Worm (Caenorhabditis elegans) whole organism, early embryonic: ENCODE measurements around the gene sdz-36.

Experiments used
- B0310.2 ChIP-seq: sonication (generic microtip); optimal IDR thresholded peaks from 2 replicates; lab custom pipeline; 2016; ENCODE audit warnings: mild to moderate bottlenecking, missing genetic modification characterization, missing compliant biosample characterization
- F13C5.2 ChIP-seq: sonication (generic microtip); optimal IDR thresholded peaks from 2 replicates; lab custom pipeline; 2017; ENCODE audit warnings: mild to moderate bottlenecking, missing genetic modification characterization, inconsistent platforms, missing compliant biosample characterization
- aly-1 ChIP-seq: sonication (generic microtip); optimal IDR thresholded peaks from 2 replicates; lab custom pipeline; 2016; ENCODE audit warnings: missing genetic modification characterization, missing compliant biosample characterization
- ama-1 ChIP-seq: fragments of 150-350 bp; optimal IDR thresholded peaks from 2 replicates; lab custom pipeline; 2014
- ceh-13 ChIP-seq: fragments of 200-800 bp; sonication (Bioruptor generic); optimal IDR thresholded peaks from 2 replicates; lab custom pipeline; 2018; ENCODE audit warnings: mild to moderate bottlenecking, missing genetic modification characterization, missing compliant biosample characterization
- ceh-36 ChIP-seq: sonication (generic microtip); optimal IDR thresholded peaks from 2 replicates; lab custom pipeline; 2016; ENCODE audit warnings: missing genetic modification characterization, inconsistent platforms, missing compliant biosample characterization
- ets-7 ChIP-seq: sonication (generic microtip); optimal IDR thresholded peaks from 2 replicates; lab custom pipeline; 2016; ENCODE audit warnings: missing genotype, missing genetic modification characterization, missing compliant biosample characterization
- flt-1 ChIP-seq: fragments of 200-800 bp; sonication (Bioruptor generic); IDR thresholded peaks from 2 replicates; pipeline ENCODE4 v1.3.6; 2022; ENCODE audit warnings: missing genetic modification characterization, missing compliant biosample characterization
- hmbx-1 ChIP-seq: sonication (generic microtip); optimal IDR thresholded peaks from 2 replicates; lab custom pipeline; 2016; ENCODE audit warnings: mild to moderate bottlenecking, missing genetic modification characterization, missing compliant biosample characterization
- hmg-4 ChIP-seq: fragments of 200-800 bp; sonication (Bioruptor generic); optimal IDR thresholded peaks from 2 replicates; lab custom pipeline; 2018; ENCODE audit warnings: mild to moderate bottlenecking, missing genetic modification characterization, missing compliant biosample characterization
- hnd-1 ChIP-seq: sonication (generic microtip); optimal IDR thresholded peaks from 2 replicates; lab custom pipeline; 2016; ENCODE audit warnings: missing genetic modification characterization, missing compliant biosample characterization
- pes-1 ChIP-seq: fragments of 200-800 bp; sonication (Bioruptor generic); IDR thresholded peaks from 2 replicates; pipeline ENCODE4 v1.3.6; 2022; ENCODE audit warnings: missing genetic modification reagents, missing genetic modification characterization, missing compliant biosample characterization
- scrt-1 ChIP-seq: fragments of 200-800 bp; sonication (Bioruptor generic); IDR thresholded peaks from 2 replicates; pipeline ENCODE4 v1.3.6; 2022; ENCODE audit warnings: missing genetic modification characterization, missing compliant biosample characterization
- sea-1 ChIP-seq: fragments of 200-800 bp; sonication (Bioruptor generic); conservative IDR thresholded peaks from 2 replicates; pipeline ENCODE4 v1.3.6; 2022; ENCODE audit warnings: missing genetic modification characterization, missing compliant biosample characterization
- tbx-11 ChIP-seq: fragments of 200-800 bp; sonication (Bioruptor generic); IDR thresholded peaks from 2 replicates; pipeline ENCODE4 v1.3.6; 2022; ENCODE audit warnings: missing genetic modification characterization, missing compliant biosample characterization
- tbx-37 ChIP-seq: fragments of 200-800 bp; sonication (Bioruptor generic); conservative IDR thresholded peaks from 2 replicates; pipeline ENCODE4 v1.3.6; 2022; ENCODE audit warnings: missing genetic modification reagents, missing genetic modification characterization, missing compliant biosample characterization
- tra-4 ChIP-seq: sonication (generic microtip); optimal IDR thresholded peaks from 2 replicates; lab custom pipeline; 2017; ENCODE audit warnings: missing genetic modification characterization, missing compliant biosample characterization

sdz-36 gene

DNA sequence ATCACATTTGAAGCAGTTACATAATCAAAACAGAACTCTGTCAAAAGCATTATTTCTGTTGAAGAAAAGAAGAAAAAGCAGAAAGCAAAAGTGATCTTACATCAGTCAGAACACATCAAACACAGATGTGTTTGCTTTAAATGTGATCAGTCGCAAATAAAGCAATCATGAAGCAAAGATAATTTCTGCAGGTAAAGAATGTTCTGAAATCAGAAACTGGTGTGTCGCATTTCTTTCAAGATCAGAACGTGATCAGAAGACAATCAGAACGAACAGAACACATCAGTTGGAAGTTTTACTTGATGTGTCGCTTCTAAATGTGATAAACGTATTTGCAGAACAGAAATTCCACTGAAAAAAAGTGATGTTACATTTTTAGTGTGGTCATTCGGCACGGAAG, 8.3 kb downstream of the sdz-36 start:
- TF ChIP-seq tra-4 (tag; lab: Kevin White, UChicago) (no peak), pes-1 (GFP tag; lab: Robert Waterston, UW) (no peak), scrt-1 (GFP tag; lab: Robert Waterston, UW) (no peak), B0310.2 (tag; lab: Kevin White, UChicago) (no peak), hmg-4 (no peak), hmbx-1 (tag; lab: Kevin White, UChicago) (no peak), ets-7 (tag; lab: Kevin White, UChicago) (no peak), flt-1 (GFP tag; lab: Robert Waterston, UW) (no peak), sea-1 (no peak)

DNA sequence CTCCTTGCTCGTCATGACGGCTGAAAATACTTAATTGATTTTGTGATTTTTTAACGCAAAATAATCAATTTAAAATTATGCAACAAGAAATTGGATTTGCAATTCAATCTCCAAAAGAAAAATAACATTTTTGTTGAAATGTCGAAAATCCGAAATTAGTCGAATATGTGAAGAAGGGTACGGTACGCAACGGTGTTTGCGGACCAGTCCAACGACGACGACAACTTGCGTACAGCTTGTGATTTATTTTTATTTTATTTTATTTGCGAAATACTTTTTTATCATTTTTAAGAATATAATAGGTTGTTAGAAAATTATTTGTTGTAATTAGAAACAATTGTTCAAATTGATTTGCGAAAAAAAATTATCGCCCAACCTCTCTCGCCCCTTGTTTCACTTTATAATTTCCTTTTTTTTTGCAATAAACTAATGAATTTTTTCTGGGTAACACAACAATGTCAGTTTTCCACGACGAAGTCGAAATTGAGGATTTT, 16.0 kb downstream of the sdz-36 start, which contains the start of the genes dcaf-1 and dph-3:
TSS of gene dcaf-1 (minus strand) at position 20 of the 494 bp plus-strand sequence.
TSS of gene dph-3 (plus strand) at position 444 of the 494 bp plus-strand sequence.
- TF ChIP-seq F13C5.2 (tag; lab: Kevin White, UChicago) = no peak
- no peak for TF ChIP-seq pes-1 (GFP tag; lab: Robert Waterston, UW)
- TF ChIP-seq tbx-37 (GFP tag; lab: Robert Waterston, UW) = no peak
- TF ChIP-seq tbx-11 = no peak
- TF ChIP-seq flt-1 (GFP tag; lab: Robert Waterston, UW) = no peak
- no peak for TF ChIP-seq ama-1 (lab: Kevin White, UChicago)
- TF ChIP-seq ceh-13 (GFP tag; lab: Kevin White, UChicago) = no peak
- TF ChIP-seq hmbx-1 (tag; lab: Kevin White, UChicago) = no peak

DNA sequence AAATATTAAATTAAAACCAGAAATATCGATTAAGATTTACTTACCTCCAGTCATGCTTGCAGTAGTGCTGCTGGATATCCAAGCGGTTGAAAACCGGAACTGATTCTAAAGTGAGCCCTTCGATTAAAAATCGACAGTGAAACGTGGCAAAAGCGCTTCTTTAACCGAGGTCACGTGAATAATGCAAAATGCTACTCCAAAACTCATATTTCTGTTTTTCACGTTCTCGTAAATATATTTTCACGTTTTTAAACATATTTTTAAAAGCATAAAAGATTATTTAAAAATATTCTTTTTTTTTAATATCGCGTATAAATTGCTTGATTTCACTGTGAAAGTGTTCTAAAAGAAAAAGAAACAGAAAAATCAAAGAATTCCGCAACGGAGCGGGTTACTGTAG, 18.5 kb downstream of the sdz-36 start, which contains the start of gene ant-1.3:
TSS of gene ant-1.3 (minus strand) at position 101 of the 400 bp plus-strand sequence.
- TF ChIP-seq F13C5.2 (tag; lab: Kevin White, UChicago) = no peak
- no peak for TF ChIP-seq hmg-4
- TF ChIP-seq hmbx-1 (tag; lab: Kevin White, UChicago) = no peak
- no peak for TF ChIP-seq scrt-1 (GFP tag; lab: Robert Waterston, UW)
- TF ChIP-seq tbx-11 = no peak
- no peak for TF ChIP-seq ets-7 (tag; lab: Kevin White, UChicago)
- TF ChIP-seq B0310.2 (tag; lab: Kevin White, UChicago) = no peak
- no peak for TF ChIP-seq sea-1
- no peak for TF ChIP-seq ceh-36 (tag; lab: Kevin White, UChicago)
- TF ChIP-seq aly-1 (tag; lab: Kevin White, UChicago) = no peak
- TF ChIP-seq pes-1 (GFP tag; lab: Robert Waterston, UW) = no peak
- no peak for TF ChIP-seq hnd-1 (tag; lab: Kevin White, UChicago)
- no peak for TF ChIP-seq tra-4 (tag; lab: Kevin White, UChicago)
- TF ChIP-seq flt-1 (GFP tag; lab: Robert Waterston, UW) = no peak
- TF ChIP-seq ceh-13 (GFP tag; lab: Kevin White, UChicago) = no peak

DNA sequence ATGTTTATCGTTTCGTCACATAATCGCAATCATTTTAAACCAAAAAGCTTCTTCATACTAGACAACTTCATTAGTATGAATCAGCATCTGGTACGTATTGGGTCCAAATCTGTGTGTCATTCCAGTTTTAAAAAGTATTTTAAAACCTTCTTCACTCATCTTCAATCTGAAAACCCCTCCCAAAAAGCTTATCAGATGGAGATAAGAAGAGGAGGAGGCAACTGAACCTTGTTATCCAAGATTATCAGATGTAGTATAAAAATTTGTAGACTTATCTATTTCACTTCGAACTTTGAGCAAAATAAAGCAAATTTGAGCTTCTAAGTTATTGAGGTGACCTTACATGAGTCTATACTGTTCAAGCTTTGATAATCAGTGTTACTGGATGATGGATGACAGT, 19.1 kb downstream of the sdz-36 start, which contains the start of gene nhr-38:
TSS of gene nhr-38 (plus strand) at position 301 of the 400 bp plus-strand sequence.
- TF ChIP-seq hmg-4 (no peak), tbx-11 (no peak), sea-1 (no peak), F13C5.2 (tag; lab: Kevin White, UChicago) (no peak), scrt-1 (GFP tag; lab: Robert Waterston, UW) (no peak), ama-1 (lab: Kevin White, UChicago) (no peak), hmbx-1 (tag; lab: Kevin White, UChicago) (no peak), flt-1 (GFP tag; lab: Robert Waterston, UW) (no peak), tra-4 (tag; lab: Kevin White, UChicago) (no peak)

DNA sequence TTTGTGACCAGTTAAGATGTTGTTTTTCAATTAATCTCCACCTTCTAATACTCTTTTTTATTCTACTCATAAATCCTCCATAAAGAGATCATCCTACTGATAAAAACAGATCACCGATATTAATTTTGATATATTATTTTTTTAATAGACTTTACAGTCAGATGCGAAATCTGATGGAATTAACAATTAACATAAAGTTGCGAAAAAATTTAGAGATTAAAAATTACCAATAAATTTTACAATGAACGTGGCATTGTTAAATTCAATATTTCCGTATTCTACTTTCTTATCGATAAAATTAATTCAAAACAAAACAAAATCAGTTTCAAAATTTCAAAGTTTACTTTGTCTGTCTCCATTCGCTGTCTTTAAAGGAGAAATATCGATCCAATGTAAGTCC, 22.0 kb downstream of the sdz-36 start, which contains the start of gene K01H12.4:
TSS of gene K01H12.4 (plus strand) at position 301 of the 400 bp plus-strand sequence.
- TF ChIP-seq tbx-37 (GFP tag; lab: Robert Waterston, UW) (no peak), tra-4 (tag; lab: Kevin White, UChicago) (no peak), hmbx-1 (tag; lab: Kevin White, UChicago) (no peak), ceh-13 (GFP tag; lab: Kevin White, UChicago) (no peak), ets-7 (tag; lab: Kevin White, UChicago) (no peak), flt-1 (GFP tag; lab: Robert Waterston, UW) (no peak), aly-1 (tag; lab: Kevin White, UChicago) (no peak), hnd-1 (tag; lab: Kevin White, UChicago) (no peak), B0310.2 (tag; lab: Kevin White, UChicago) (no peak), pes-1 (GFP tag; lab: Robert Waterston, UW) (no peak), scrt-1 (GFP tag; lab: Robert Waterston, UW) (no peak), ceh-36 (tag; lab: Kevin White, UChicago) (no peak), hmg-4 (no peak), F13C5.2 (tag; lab: Kevin White, UChicago) (no peak), sea-1 (no peak)

DNA sequence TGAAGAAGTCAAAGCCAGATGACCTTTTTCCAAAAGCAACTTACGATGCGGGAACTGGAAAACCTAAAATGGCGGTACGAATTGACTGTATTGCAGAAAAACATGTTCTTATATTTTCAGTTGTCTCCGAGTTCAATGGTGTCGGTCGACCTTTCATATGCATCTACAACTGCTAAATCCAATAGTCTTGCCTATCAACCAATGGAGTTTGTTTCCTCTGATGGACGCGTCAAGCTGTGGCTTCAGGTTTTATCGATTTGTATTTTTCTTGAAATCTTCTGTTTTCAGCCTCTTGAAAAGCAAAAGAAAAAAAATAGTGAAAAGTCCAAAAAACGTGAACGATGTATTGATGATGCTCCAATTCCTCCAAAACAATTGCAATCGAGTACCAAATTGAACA, 23.5 kb downstream of the sdz-36 start:
- TF ChIP-seq aly-1 (tag; lab: Kevin White, UChicago) (no peak), ceh-13 (GFP tag; lab: Kevin White, UChicago) (no peak), flt-1 (GFP tag; lab: Robert Waterston, UW) (no peak), tra-4 (tag; lab: Kevin White, UChicago) (no peak), tbx-11 (no peak), ets-7 (tag; lab: Kevin White, UChicago) (no peak)

DNA sequence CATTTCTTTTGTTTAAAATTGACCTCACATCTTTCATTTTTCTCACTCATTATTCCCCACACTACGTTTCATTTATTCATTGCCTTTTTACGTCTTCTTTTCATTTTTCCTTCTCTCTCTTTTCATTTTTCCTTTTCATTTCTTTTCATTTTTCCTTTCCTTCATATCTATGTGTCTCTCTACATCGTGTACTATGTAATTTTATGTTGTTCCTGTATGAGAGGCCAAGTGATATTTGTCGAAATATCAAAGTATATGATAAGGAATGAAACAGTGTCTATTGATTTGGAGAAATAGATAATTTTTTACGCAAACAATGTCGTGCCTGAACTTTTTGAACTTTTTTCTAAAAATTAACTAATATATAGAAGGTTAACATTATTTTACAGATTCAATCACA, 25.7 kb downstream of the sdz-36 start:
- no peak for TF ChIP-seq ceh-13 (GFP tag; lab: Kevin White, UChicago)
- no peak for TF ChIP-seq hmbx-1 (tag; lab: Kevin White, UChicago)
- TF ChIP-seq aly-1 (tag; lab: Kevin White, UChicago) = no peak
- no peak for TF ChIP-seq tra-4 (tag; lab: Kevin White, UChicago)
- no peak for TF ChIP-seq flt-1 (GFP tag; lab: Robert Waterston, UW)
- TF ChIP-seq ets-7 (tag; lab: Kevin White, UChicago) = no peak
- no peak for TF ChIP-seq tbx-11
- TF ChIP-seq tbx-37 (GFP tag; lab: Robert Waterston, UW) = no peak
- TF ChIP-seq sea-1 = no peak
- no peak for TF ChIP-seq scrt-1 (GFP tag; lab: Robert Waterston, UW)
